Worm (Caenorhabditis elegans): ENCODE data around the gene ZC204.14.

DNA sequence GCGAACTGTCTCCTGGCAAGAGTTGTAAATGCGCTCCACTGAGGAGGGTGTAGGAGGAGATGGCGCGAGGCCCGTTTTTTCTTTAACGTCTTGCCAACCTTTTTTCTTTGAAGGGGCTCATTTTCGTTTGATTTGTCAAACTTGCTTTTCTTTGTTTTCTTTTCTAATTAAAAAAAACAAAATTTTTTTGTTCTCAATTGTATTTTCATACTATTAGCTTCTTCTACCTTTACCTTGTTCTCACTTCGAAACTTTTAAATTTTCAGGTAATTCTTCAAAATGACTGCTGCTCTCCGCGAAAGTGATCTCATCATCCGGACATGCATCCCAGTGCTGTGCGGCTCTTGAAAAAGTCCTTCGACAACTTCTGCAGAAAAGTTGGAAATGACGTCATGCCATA is 47.2 kb upstream of the ZC204.14 start, which contains the start of gene fbxa-184:
- TF ChIP-seq dao-5 (tag; optimal IDR thresholded peaks at IDR 0.05): no peak
- no peak for TF ChIP-seq him-1 (tag; optimal IDR thresholded peaks at IDR 0.05)
- TF ChIP-seq W03F9.2 (tag; optimal IDR thresholded peaks at IDR 0.05): no peak
